Fruit fly (Drosophila melanogaster) whole organism, pupa: ENCODE measurements around the gene CG32263.

ENCODE experiments used
- CG10348 ChIP-seq: fragments of 200-800 bp; sonication (Bioruptor generic); IDR thresholded peaks from 2 replicates; pipeline ENCODE4 v1.3.6; 2022; ENCODE audit warnings: missing biosample characterization, missing genetic modification characterization
- CG12605 ChIP-seq: fragments of 200-800 bp; sonication (Bioruptor generic); IDR thresholded peaks from 2 replicates; pipeline ENCODE4 v1.3.6; 2022; ENCODE audit warnings: missing biosample characterization, missing genetic modification characterization
- CG13204 ChIP-seq: fragments of 200-800 bp; sonication (Bioruptor generic); optimal IDR thresholded peaks from 2 replicates; lab custom pipeline; 2018; ENCODE audit warnings: missing biosample characterization, mild to moderate bottlenecking, missing genetic modification characterization, moderate library complexity
- CG14655 ChIP-seq: fragments of 200-800 bp; sonication (Bioruptor generic); optimal IDR thresholded peaks from 3 replicates; lab custom pipeline; 2017; ENCODE audit warnings: mild to moderate bottlenecking, missing biosample characterization, missing genetic modification reagents, missing genetic modification characterization
- CG15710 ChIP-seq: fragments of 200-800 bp; sonication (Bioruptor generic); optimal IDR thresholded peaks from 2 replicates; lab custom pipeline; 2018; ENCODE audit warnings: missing biosample characterization, mild to moderate bottlenecking, missing genetic modification characterization, moderate library complexity
- CG17806 ChIP-seq: fragments of 200-800 bp; sonication (Bioruptor generic); optimal IDR thresholded peaks from 2 replicates; lab custom pipeline; 2018; ENCODE audit warnings: missing biosample characterization, mild to moderate bottlenecking, missing genetic modification characterization, moderate library complexity
- CG32121 ChIP-seq: fragments of 200-800 bp; sonication (Bioruptor generic); IDR thresholded peaks from 2 replicates; pipeline ENCODE4 v1.3.6; 2022; ENCODE audit warnings: missing biosample characterization, missing genetic modification characterization
- CG34367 ChIP-seq: fragments of 200-800 bp; sonication (Bioruptor generic); optimal IDR thresholded peaks from 2 replicates; lab custom pipeline; 2018; ENCODE audit warnings: missing biosample characterization, mild to moderate bottlenecking, missing genetic modification characterization
- CG4496 ChIP-seq: fragments of 200-800 bp; sonication (Bioruptor generic); IDR thresholded peaks from 3 replicates; pipeline ENCODE4 v1.3.6; 2022; ENCODE audit warnings: missing biosample characterization, missing genetic modification characterization
- CG8159 ChIP-seq: fragments of 200-800 bp; sonication (Bioruptor generic); optimal IDR thresholded peaks from 3 replicates; lab custom pipeline; 2018; ENCODE audit warnings: missing biosample characterization, mild to moderate bottlenecking, missing genetic modification characterization, moderate library complexity
- CG8301 ChIP-seq: fragments of 200-800 bp; sonication (Bioruptor generic); optimal IDR thresholded peaks from 2 replicates; lab custom pipeline; 2018; ENCODE audit warnings: missing biosample characterization, mild to moderate bottlenecking, missing genetic modification characterization
- CG9948 ChIP-seq: fragments of 200-800 bp; sonication (Bioruptor generic); optimal IDR thresholded peaks from 2 replicates; lab custom pipeline; 2018; ENCODE audit warnings: missing biosample characterization, mild to moderate bottlenecking, missing genetic modification characterization, moderate library complexity
- D1 ChIP-seq: fragments of 200-800 bp; sonication (Bioruptor generic); optimal IDR thresholded peaks from 2 replicates; lab custom pipeline; 2018; ENCODE audit warnings: missing biosample characterization, mild to moderate bottlenecking, missing genetic modification characterization, moderate library complexity
- EcR ChIP-seq: fragments of 200-800 bp; sonication (Bioruptor generic); optimal IDR thresholded peaks from 3 replicates; lab custom pipeline; 2019; ENCODE audit warnings: missing biosample characterization, missing genetic modification characterization, mild to moderate bottlenecking, moderate library complexity, missing genetic modification reagents
- Ets98B ChIP-seq: fragments of 200-800 bp; sonication (Bioruptor generic); IDR thresholded peaks from 2 replicates; pipeline ENCODE4 v1.3.6; 2022; ENCODE audit warnings: missing biosample characterization, missing genetic modification characterization
- Pif1A ChIP-seq: fragments of 200-800 bp; sonication (Bioruptor generic); optimal IDR thresholded peaks from 3 replicates; lab custom pipeline; 2016; ENCODE audit warnings: missing biosample characterization, missing genetic modification characterization
- Pif1B ChIP-seq: fragments of 200-800 bp; sonication (Bioruptor generic); optimal IDR thresholded peaks from 3 replicates; lab custom pipeline; 2016; ENCODE audit warnings: missing biosample characterization, missing genetic modification characterization
- Snoo ChIP-seq: fragments of 200-800 bp; sonication (Bioruptor generic); optimal IDR thresholded peaks from 3 replicates; lab custom pipeline; 2017; ENCODE audit warnings: missing biosample characterization, mild to moderate bottlenecking, missing genetic modification characterization, inconsistent platforms
- fd96Ca ChIP-seq: fragments of 200-800 bp; sonication (Bioruptor generic); IDR thresholded peaks from 3 replicates; pipeline ENCODE4 v1.3.6; 2022; ENCODE audit warnings: missing biosample characterization, missing genetic modification characterization
- gl ChIP-seq: fragments of 200-800 bp; sonication (Bioruptor generic); optimal IDR thresholded peaks from 2 replicates; lab custom pipeline; 2018; ENCODE audit warnings: missing biosample characterization, mild to moderate bottlenecking, missing genetic modification characterization
- rn ChIP-seq: fragments of 200-800 bp; sonication (Bioruptor generic); IDR thresholded peaks from 2 replicates; pipeline ENCODE4 v1.3.6; 2022; ENCODE audit warnings: missing biosample characterization, missing genetic modification characterization

The CG32263 gene

DNA sequence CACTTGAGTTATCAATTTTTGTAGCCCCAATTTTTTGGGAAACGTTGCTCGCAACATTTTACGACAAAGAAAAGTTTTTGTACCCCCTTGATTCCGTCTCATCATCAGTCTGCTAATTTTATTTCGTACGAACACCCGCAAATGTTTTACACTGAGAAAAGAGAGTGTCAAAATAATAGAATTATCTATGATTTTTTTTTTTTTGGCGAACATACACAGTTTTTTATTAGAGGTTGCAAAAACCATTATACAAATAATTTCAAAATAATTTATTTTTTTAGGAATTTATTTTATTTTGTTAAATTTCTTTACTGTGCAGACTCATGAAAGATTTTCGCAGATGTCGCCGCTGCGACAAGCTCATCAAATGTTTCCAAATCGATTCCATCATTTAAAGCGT lies 12.4 kb downstream of the CG32263 start:
- TF ChIP-seq CG17806 (tag; lab: Kevin White, UChicago) (no peak), CG8301 (tag; lab: Kevin White, UChicago) (no peak)

DNA sequence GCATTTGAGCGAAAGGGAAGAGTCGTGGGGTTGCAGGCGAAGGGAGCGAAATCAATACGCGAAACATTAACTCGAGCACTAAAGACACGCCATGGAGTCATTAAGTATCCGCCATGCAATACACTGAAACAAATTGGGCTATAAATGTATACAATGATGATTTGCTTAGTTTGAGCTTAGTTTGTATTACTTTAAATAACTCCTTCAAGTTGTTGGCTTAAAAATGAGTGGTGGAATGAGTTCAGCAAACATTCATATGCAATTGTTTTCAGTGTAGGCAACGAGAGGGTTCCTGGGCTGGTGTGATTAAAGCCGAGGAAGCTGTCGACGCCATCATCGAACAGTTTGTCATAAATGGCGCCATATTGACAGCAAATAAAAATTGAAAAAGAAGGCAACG lies 13.2 kb downstream of the CG32263 start:
- TF ChIP-seq EcR (GFP tag; lab: Kevin White, UChicago), result no peak
- TF ChIP-seq Pif1B, result no peak
- no peak for TF ChIP-seq CG12605
- TF ChIP-seq Snoo (tag; lab: Kevin White, UChicago), result no peak
- TF ChIP-seq CG8159 (tag; lab: Kevin White, UChicago), result no peak
- TF ChIP-seq CG4496 (GFP tag; lab: Robert Waterston, UW), result no peak
- no peak for TF ChIP-seq D1 (tag; lab: Kevin White, UChicago)

DNA sequence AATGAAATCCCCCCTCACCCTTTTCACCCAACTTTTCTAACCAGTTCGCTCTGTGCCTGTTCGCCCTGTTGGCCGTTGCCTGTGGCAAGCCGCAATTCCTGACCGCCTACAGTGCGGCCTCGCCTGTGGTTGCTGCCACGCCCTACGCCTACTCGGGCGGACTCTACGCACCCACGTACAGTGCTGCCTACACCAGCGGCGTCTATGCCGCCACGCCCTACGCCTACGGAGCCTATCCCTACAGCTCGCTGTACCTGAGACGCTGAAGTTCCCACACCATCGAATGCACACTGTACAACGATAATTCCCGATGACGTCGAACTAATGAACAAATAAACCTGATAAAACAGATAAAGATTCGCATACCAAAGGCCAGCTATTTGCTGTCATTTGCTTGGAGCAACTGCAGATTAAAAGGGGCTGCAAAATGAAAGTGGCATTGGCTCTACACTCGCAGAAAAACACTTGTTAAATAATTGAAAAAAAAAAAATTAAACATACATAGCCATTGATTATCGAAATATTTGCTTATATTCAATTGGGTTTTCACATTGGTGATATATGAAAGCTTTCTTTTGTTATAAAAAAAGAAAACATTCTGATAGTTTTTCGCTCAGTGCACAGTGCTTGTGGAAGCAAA lies 19.8 kb downstream of the CG32263 start:
- TF ChIP-seq CG12605 (no peak), Snoo (tag; lab: Kevin White, UChicago) (no peak), gl (no peak), CG8301 (tag; lab: Kevin White, UChicago) (peak; percentile 50), CG10348 (GFP tag; lab: Robert Waterston, UW) (no peak), Pif1B (no peak), CG14655 (GFP tag; lab: Kevin White, UChicago) (peak; percentile 74), Ets98B (GFP tag; lab: Robert Waterston, UW) (no peak; the same call in 1 of the 2 replicates), rn (no peak), CG13204 (no peak), CG32121 (peak; percentile 51; the same call in 1 of the 2 replicates), CG9948 (peak; percentile 3), CG4496 (GFP tag; lab: Robert Waterston, UW) (peak; percentile 63), Pif1A (GFP tag; lab: Kevin White, UChicago) (peak; percentile 17), EcR (GFP tag; lab: Kevin White, UChicago) (no peak), CG17806 (tag; lab: Kevin White, UChicago) (peak; percentile 3), D1 (tag; lab: Kevin White, UChicago) (no peak), fd96Ca (GFP tag; lab: Robert Waterston, UW) (peak; percentile 62), CG8159 (tag; lab: Kevin White, UChicago) (peak; percentile 17)
- TF ChIP-seq, all 21 proteins: peak for 9

DNA sequence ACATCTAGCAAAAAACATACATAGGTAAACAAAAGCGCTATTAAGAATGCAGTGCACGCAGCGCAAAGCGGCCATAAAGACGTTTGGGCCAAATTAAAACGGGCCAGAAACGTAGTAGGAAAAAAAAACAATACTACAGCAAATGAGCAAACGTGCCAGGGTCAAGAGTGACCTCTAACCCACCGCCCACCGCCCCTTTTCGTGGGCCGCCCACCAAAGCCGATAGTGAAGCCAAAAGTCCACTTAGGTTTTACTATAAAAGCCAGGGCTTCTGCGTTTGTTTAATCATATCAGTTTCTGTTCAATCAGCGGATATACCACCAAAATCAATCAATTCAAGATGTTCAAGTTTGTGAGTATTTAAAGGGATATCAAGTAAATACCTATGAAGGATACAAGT lies 20.4 kb downstream of the CG32263 start, which contains the start of gene CG32266:
Gene CG32266 (plus strand): TSS at position 301 of the 400 bp plus-strand sequence.
- TF ChIP-seq CG4496 (GFP tag; lab: Robert Waterston, UW) (no peak), CG13204 (no peak), gl (no peak), Snoo (tag; lab: Kevin White, UChicago) (no peak), Pif1B (no peak), CG15710 (tag; lab: Kevin White, UChicago) (no peak), rn (no peak)

DNA sequence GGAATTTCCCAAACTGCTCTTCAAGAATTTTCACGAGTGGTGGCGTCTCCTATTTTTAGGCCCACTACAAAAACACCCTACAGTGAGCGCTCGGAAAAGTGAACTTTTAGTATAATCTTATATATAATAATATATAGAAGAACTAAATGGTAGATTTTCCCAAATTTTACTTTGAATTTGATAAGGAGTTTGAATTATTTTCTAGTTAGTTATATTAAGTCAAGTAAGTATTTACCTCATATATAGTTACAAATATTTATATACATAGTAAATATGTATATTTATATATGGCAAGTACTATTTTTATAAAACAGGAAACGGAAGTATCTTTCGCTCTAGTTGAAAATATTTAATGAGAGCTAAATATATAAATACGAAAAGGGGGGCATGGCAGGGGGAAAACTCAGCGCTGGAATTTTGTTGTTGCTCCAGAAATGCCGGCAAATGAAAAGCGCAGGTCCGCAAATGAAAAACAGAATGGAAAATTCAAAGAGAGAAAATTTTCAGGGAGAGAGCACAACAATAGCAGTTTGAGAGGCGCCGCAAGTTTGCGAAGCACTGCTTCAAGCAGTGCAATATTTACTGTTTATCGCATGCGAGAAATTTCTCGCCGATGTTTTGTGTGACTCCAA lies 22.0 kb downstream of the CG32263 start:
- TF ChIP-seq CG12605 (no peak), CG9948 (no peak), Snoo (tag; lab: Kevin White, UChicago) (peak; percentile 35), Pif1A (GFP tag; lab: Kevin White, UChicago) (no peak), CG4496 (GFP tag; lab: Robert Waterston, UW) (peak; percentile 52; the same call in 1 of the 3 replicates), CG17806 (tag; lab: Kevin White, UChicago) (no peak), rn (no peak), EcR (GFP tag; lab: Kevin White, UChicago) (no peak), CG8301 (tag; lab: Kevin White, UChicago) (no peak), D1 (tag; lab: Kevin White, UChicago) (peak; percentile 49), CG34367 (no peak), CG10348 (GFP tag; lab: Robert Waterston, UW) (no peak), CG32121 (no peak), CG14655 (GFP tag; lab: Kevin White, UChicago) (peak; percentile 18), Pif1B (no peak), CG13204 (no peak), gl (no peak), fd96Ca (GFP tag; lab: Robert Waterston, UW) (peak; percentile 17; the same call in 1 of the 3 replicates), CG8159 (tag; lab: Kevin White, UChicago) (no peak), CG15710 (tag; lab: Kevin White, UChicago) (no peak), Ets98B (GFP tag; lab: Robert Waterston, UW) (no peak; the same call in 1 of the 2 replicates)

DNA sequence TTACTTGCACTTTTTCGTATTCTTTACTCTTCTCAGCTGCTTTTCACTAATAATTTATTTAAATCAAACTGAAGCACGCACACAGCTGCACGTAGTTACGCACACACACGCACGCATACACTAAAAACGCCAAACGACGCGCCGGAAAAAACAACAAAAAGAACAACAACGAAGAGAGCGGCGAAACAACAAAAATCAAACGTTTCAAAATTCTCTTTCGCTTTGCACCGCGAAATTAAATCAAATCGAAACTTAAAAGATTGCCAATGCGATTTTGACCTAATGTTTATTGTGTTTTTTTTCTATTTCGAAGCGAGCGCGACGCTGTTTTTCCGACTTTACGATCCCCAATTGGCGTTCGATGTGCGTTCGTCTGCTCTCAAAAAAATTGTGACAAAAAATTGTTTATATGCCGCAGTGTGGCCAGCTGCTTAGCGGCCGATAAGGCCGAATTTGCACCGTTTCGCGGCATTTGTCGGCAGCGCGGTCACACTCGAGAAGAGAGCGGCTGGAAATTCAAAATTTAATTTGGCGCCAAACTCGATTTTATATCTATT lies 23.2 kb downstream of the CG32263 start:
- TF ChIP-seq CG4496 (GFP tag; lab: Robert Waterston, UW), result no peak; the same call in 2 of the 3 replicates
- peak; percentile 33 for TF ChIP-seq Snoo (tag; lab: Kevin White, UChicago)
- TF ChIP-seq Pif1A (GFP tag; lab: Kevin White, UChicago), result peak; percentile 6
- TF ChIP-seq CG15710 (tag; lab: Kevin White, UChicago), result peak; percentile 13
- TF ChIP-seq Pif1B, result peak; percentile 19
- TF ChIP-seq CG13204, result peak; percentile 42
- peak; percentile 36 for TF ChIP-seq EcR (GFP tag; lab: Kevin White, UChicago)
- TF ChIP-seq D1 (tag; lab: Kevin White, UChicago), result no peak
- TF ChIP-seq CG9948, result no peak
- TF ChIP-seq CG8159 (tag; lab: Kevin White, UChicago), result peak; percentile 38
- TF ChIP-seq CG10348 (GFP tag; lab: Robert Waterston, UW), result no peak
- peak; percentile 31 for TF ChIP-seq CG14655 (GFP tag; lab: Kevin White, UChicago)
- peak; percentile 34 for TF ChIP-seq gl
- peak; percentile 22 for TF ChIP-seq CG34367
- TF ChIP-seq CG12605, result peak; percentile 54
- peak; percentile 37 for TF ChIP-seq CG8301 (tag; lab: Kevin White, UChicago)
- TF ChIP-seq fd96Ca (GFP tag; lab: Robert Waterston, UW), result no peak
- peak; percentile 42; the same call in 1 of the 2 replicates for TF ChIP-seq Ets98B (GFP tag; lab: Robert Waterston, UW)
- no peak for TF ChIP-seq rn
- TF ChIP-seq CG32121, result no peak
- no peak for TF ChIP-seq CG17806 (tag; lab: Kevin White, UChicago)
